Fruit fly (Drosophila melanogaster): Measurements from ENCODE around the gene CG18557.

The CG18557 gene

DNA sequence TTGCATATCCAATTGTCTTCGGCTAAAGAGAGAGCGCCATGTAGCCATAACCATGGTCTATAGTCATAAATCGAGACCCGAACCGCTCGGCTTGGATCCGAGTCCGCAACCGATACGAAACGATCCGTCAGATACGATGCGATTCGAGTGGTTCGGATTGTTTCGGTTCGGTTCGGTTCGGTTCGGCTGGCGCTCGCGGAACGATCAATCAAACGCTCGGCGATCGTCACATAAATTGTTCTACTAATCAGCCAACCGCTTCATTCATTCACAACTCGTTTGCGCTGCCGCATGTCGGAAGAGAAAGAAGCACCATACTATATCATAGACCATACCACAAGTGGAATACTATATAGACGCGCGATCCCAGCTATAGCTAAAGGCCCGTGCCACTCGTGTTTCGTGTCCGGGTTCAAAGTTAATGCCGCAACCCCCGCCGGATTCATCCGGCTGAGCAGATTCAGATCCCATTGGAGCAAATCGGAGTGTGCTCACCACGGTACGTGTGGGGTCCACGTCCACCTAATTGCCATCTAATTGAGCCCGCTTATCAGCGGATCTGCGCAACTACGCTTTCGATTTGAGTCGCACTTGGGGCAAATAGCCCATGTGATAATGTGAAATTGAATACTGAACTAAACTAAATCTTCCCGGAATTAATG, 37.4 kb downstream of the CG18557 start:
- TF ChIP-seq eg (GFP tag; IDR thresholded peaks at IDR 0.05) (peak; percentile 28; the same call in 1 of the 3 replicates), dsx (GFP tag; optimal IDR thresholded peaks at IDR 0.05; ENCODE audit: poor library complexity, severe bottlenecking) (no peak), fkh (GFP tag; optimal IDR thresholded peaks at IDR 0.05) (no peak), CG11762 (GFP tag; optimal IDR thresholded peaks at IDR 0.05; ENCODE audit: insufficient read depth) (no peak), CG7368 (GFP tag; optimal IDR thresholded peaks at IDR 0.05) (no peak), CG16779 (tag; optimal IDR thresholded peaks at IDR 0.05) (peak; percentile 11), dac (GFP tag; optimal IDR thresholded peaks at IDR 0.05) (no peak), CG32006 (GFP tag; optimal IDR thresholded peaks at IDR 0.05) (no peak), Sox15 (GFP tag; optimal IDR thresholded peaks at IDR 0.05) (no peak), spab (GFP tag; optimal IDR thresholded peaks at IDR 0.05) (no peak), vri (GFP tag; optimal IDR thresholded peaks at IDR 0.05) (peak; percentile 1), CG3032 (tag; optimal IDR thresholded peaks at IDR 0.05) (no peak), CG10669 (GFP tag; optimal IDR thresholded peaks at IDR 0.05) (no peak), pdm3 (GFP tag; optimal IDR thresholded peaks at IDR 0.05) (no peak), Blimp-1 (GFP tag; optimal IDR thresholded peaks at IDR 0.05) (no peak), CG8319 (GFP tag; optimal IDR thresholded peaks at IDR 0.05) (no peak), Sox102F (GFP tag; optimal IDR thresholded peaks at IDR 0.05) (no peak), CG6163 (GFP tag; IDR thresholded peaks at IDR 0.05) (no peak), Sox14 (GFP tag; optimal IDR thresholded peaks at IDR 0.05) (no peak), CG4318 (GFP tag; optimal IDR thresholded peaks at IDR 0.05) (no peak), CG11902 (GFP tag; optimal IDR thresholded peaks at IDR 0.05) (no peak), Smox (GFP tag; optimal IDR thresholded peaks at IDR 0.05) (no peak), salr (GFP tag; optimal IDR thresholded peaks at IDR 0.05) (no peak), achi (GFP tag; optimal IDR thresholded peaks at IDR 0.05) (no peak), Met (GFP tag; optimal IDR thresholded peaks at IDR 0.05) (no peak), fd85E (GFP tag; optimal IDR thresholded peaks at IDR 0.05) (no peak), Ets21C (GFP tag; optimal IDR thresholded peaks at IDR 0.05) (no peak), OdsH (GFP tag; optimal IDR thresholded peaks at IDR 0.05) (no peak), lz (GFP tag; optimal IDR thresholded peaks at IDR 0.05) (no peak), Ets96B (tag; optimal IDR thresholded peaks at IDR 0.05) (no peak), CG9139 (GFP tag; optimal IDR thresholded peaks at IDR 0.05) (peak; percentile 5), ss (GFP tag; optimal IDR thresholded peaks at IDR 0.05) (peak in 1 of 2 experiments; percentile 47), CG8119 (GFP tag; IDR thresholded peaks at IDR 0.05) (0 out of 3 replicates have a peak, but pooled peaks have one; percentile 32), Hr39 (GFP tag; optimal IDR thresholded peaks at IDR 0.05) (no peak), Eip75B (GFP tag; optimal IDR thresholded peaks at IDR 0.05) (peak; percentile 3), cyc (GFP tag; optimal IDR thresholded peaks at IDR 0.05) (no peak), CG15336 (GFP tag; IDR thresholded peaks at IDR 0.05) (no peak), Hr4 (GFP tag; optimal IDR thresholded peaks at IDR 0.05) (no peak), CG10631 (GFP tag; optimal IDR thresholded peaks at IDR 0.05) (no peak), esn (GFP tag; optimal IDR thresholded peaks at IDR 0.05) (no peak), CG6276 (GFP tag; optimal IDR thresholded peaks at IDR 0.05) (no peak), CG1621 (tag; optimal IDR thresholded peaks at IDR 0.05) (no peak), CG6854 (GFP tag; optimal IDR thresholded peaks at IDR 0.05) (no peak), CG31627 (GFP tag; optimal IDR thresholded peaks at IDR 0.05) (no peak), CG8632 (GFP tag; optimal IDR thresholded peaks at IDR 0.05) (no peak), Eip93F (GFP tag; optimal IDR thresholded peaks at IDR 0.05) (no peak), Gug (GFP tag; IDR thresholded peaks at IDR 0.05) (no peak), CG6808 (GFP tag; optimal IDR thresholded peaks at IDR 0.05) (peak; percentile 27), net (GFP tag; optimal IDR thresholded peaks at IDR 0.05) (no peak), Eip78C (GFP tag) (peak; percentile 25), svp (GFP tag) (peak; percentile 89)
